Worm (Caenorhabditis elegans) whole organism, midembryonic: ENCODE data around the gene ptr-3.

ENCODE experiments used
- cog-1 ChIP-seq: sonication (generic microtip); optimal IDR thresholded peaks from 2 replicates; lab custom pipeline; 2016; ENCODE audit warnings: missing genetic modification characterization, missing compliant biosample characterization
- flt-1 ChIP-seq: fragments of 200-800 bp; sonication (Bioruptor generic); IDR thresholded peaks from 2 replicates; pipeline ENCODE4 v1.3.6; 2022; ENCODE audit warnings: missing genetic modification characterization, missing compliant biosample characterization
- klf-2 ChIP-seq: fragments of 200-800 bp; sonication (Bioruptor generic); conservative IDR thresholded peaks from 2 replicates; pipeline ENCODE4 v1.3.6; 2022; ENCODE audit warnings: missing genetic modification reagents, missing genetic modification characterization, missing compliant biosample characterization
- ztf-23 ChIP-seq: fragments of 200-800 bp; sonication (Bioruptor generic); IDR thresholded peaks from 2 replicates; pipeline ENCODE4 v1.3.6; 2022; ENCODE audit warnings: missing genetic modification reagents, missing genetic modification characterization, missing compliant biosample characterization
- ztf-29 ChIP-seq: fragments of 200-800 bp; sonication (Bioruptor generic); IDR thresholded peaks from 2 replicates; pipeline ENCODE4 v1.3.6; 2022; ENCODE audit warnings: missing genetic modification reagents, missing genetic modification characterization, missing compliant biosample characterization

- no peak for TF ChIP-seq ztf-23 (GFP tag; lab: Robert Waterston, UW)
- no peak for TF ChIP-seq cog-1
- TF ChIP-seq klf-2, result no peak
- TF ChIP-seq ztf-29 (GFP tag; lab: Robert Waterston, UW), result no peak
- no peak for TF ChIP-seq flt-1 (GFP tag; lab: Robert Waterston, UW)
Observed at ce11 chrII:320783-321182, 46.6 kb downstream of the ptr-3 start.
